Worm (Caenorhabditis elegans): ENCODE measurements around the gene sqv-6.

- no peak for TF ChIP-seq ceh-36 (tag; optimal IDR thresholded peaks at IDR 0.05)
- TF ChIP-seq tra-4 (tag; optimal IDR thresholded peaks at IDR 0.05) = no peak
These were observed 4.5 kb upstream of the sqv-6 start for ce11 chrV:969005-969562.
